Fruit fly (Drosophila melanogaster): Measurements from ENCODE around the gene PH4alphaNE2.

- TF ChIP-seq CG8159 (tag; optimal IDR thresholded peaks at IDR 0.05): no peak
- TF ChIP-seq CG8301 (tag; optimal IDR thresholded peaks at IDR 0.05): no peak
- no peak for TF ChIP-seq CG14655 (GFP tag; optimal IDR thresholded peaks at IDR 0.05)
- no peak for TF ChIP-seq CG9948 (tag; optimal IDR thresholded peaks at IDR 0.05)
- no peak for TF ChIP-seq EcR (GFP tag; optimal IDR thresholded peaks at IDR 0.05)
- no peak for TF ChIP-seq CG32121 (GFP tag; IDR thresholded peaks at IDR 0.05)
Measured at dm6 chr3R:30489797-30490196, 22.2 kb downstream of the PH4alphaNE2 start, which contains the start of gene PH4alphaSG2.

Measured in whole organism, pupa.